Fruit fly (Drosophila melanogaster): Measurements from ENCODE around the gene CG14073.

Gene CG14073

DNA sequence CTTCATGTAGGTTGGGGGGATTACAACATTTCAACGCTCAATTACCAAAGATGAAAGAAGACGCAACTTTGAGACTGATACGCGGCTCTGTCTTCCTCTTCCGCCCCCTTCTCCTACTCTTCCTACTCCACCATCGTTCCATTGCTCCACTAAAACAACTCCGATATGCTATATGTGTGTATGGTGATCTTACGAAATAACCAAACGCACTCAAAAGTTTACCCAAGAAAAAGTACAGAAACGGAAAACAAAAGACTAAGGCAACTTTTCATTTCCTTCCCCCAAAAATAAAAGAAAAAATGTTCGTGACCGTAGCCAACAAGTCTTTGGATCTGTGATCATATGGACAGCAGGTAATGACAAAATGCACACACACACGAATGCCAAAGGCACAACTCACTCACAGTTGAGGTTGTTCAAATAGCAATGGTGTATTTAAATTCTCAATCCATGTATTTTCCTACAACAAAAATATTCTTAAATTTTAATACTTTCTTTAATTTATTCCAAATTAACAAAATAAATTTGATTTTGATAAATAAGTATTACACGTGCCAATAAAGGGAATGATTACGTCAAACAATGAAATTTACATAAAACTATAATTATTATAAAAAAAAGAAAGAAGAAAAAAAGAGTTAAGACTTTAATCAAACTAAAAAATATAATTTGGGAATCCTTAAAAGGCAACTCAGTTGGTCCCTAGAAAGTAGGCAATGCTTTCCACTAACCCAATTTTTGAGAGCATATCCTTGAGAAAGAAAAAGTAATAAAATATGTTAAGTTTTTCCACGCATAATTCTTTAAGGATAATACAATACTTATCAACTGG lies 52.3 kb downstream of the CG14073 start (continued):
- no peak for TF ChIP-seq Dll (GFP tag; IDR thresholded peaks at IDR 0.05; ENCODE audit: partially characterized antibody)
- TF ChIP-seq CG11093 (GFP tag; IDR thresholded peaks at IDR 0.05) = no peak
- no peak for TF ChIP-seq so (GFP tag; IDR thresholded peaks at IDR 0.05)
- no peak for TF ChIP-seq wdn (GFP tag; IDR thresholded peaks at IDR 0.05)
- TF ChIP-seq Atf-2 (GFP tag; optimal IDR thresholded peaks at IDR 0.05) = no peak
- no peak for TF ChIP-seq pho (GFP tag; optimal IDR thresholded peaks at IDR 0.05)
- no peak for TF ChIP-seq Dek (tag; optimal IDR thresholded peaks at IDR 0.05)
- TF ChIP-seq usp (GFP tag; optimal IDR thresholded peaks at IDR 0.05) = no peak
- no peak for TF ChIP-seq CG32532 (GFP tag; IDR thresholded peaks at IDR 0.05)
- no peak for TF ChIP-seq CG4424 (GFP tag; optimal IDR thresholded peaks at IDR 0.05)
- TF ChIP-seq odd (GFP tag; optimal IDR thresholded peaks at IDR 0.05) = no peak
- no peak for TF ChIP-seq CG31365 (tag; optimal IDR thresholded peaks at IDR 0.05)
- TF ChIP-seq CG6791 (GFP tag; IDR thresholded peaks at IDR 0.05; ENCODE audit: partially characterized antibody) = no peak
- TF ChIP-seq CG1603 (tag; optimal IDR thresholded peaks at IDR 0.05) = no peak
- TF ChIP-seq Atf3 (GFP tag; optimal IDR thresholded peaks at IDR 0.05) = no peak
- TF ChIP-seq CG8944 (GFP tag; optimal IDR thresholded peaks at IDR 0.05) = no peak
- no peak for TF ChIP-seq kah (GFP tag; optimal IDR thresholded peaks at IDR 0.05)
- TF ChIP-seq btn (GFP tag; optimal IDR thresholded peaks at IDR 0.05) = no peak
- TF ChIP-seq caup (GFP tag; optimal IDR thresholded peaks at IDR 0.05; ENCODE audit: severe bottlenecking) = no peak
- no peak for TF ChIP-seq PHDP (tag; optimal IDR thresholded peaks at IDR 0.05)
- TF ChIP-seq tx (GFP tag; optimal IDR thresholded peaks at IDR 0.05) = no peak
- TF ChIP-seq dati (GFP tag; IDR thresholded peaks at IDR 0.05) = no peak
- no peak for TF ChIP-seq CG12942 (GFP tag; optimal IDR thresholded peaks at IDR 0.05)
- TF ChIP-seq Lim3 (GFP tag; IDR thresholded peaks at IDR 0.05) = no peak
- no peak for TF ChIP-seq Hsf (GFP tag; optimal IDR thresholded peaks at IDR 0.05)
- no peak for TF ChIP-seq CG4282 (GFP tag; optimal IDR thresholded peaks at IDR 0.05)
- no peak for TF ChIP-seq Sry-β (GFP tag; optimal IDR thresholded peaks at IDR 0.05)
- TF ChIP-seq CG17568 (GFP tag; optimal IDR thresholded peaks at IDR 0.05) = no peak
- no peak for TF ChIP-seq CG42726 (GFP tag; IDR thresholded peaks at IDR 0.05; ENCODE audit: partially characterized antibody)
- no peak for TF ChIP-seq CrebB (tag; optimal IDR thresholded peaks at IDR 0.05)
- no peak for TF ChIP-seq jigr1 (GFP tag; IDR thresholded peaks at IDR 0.05)
- TF ChIP-seq CG6654 (GFP tag; optimal IDR thresholded peaks at IDR 0.05) = no peak
- no peak for TF ChIP-seq Gug (GFP tag; IDR thresholded peaks at IDR 0.05)
- peak; percentile 34 for TF ChIP-seq cg (GFP tag; optimal IDR thresholded peaks at IDR 0.05)
- no peak for TF ChIP-seq inv (GFP tag; IDR thresholded peaks at IDR 0.05; ENCODE audit: partially characterized antibody)
- no peak for TF ChIP-seq mam (GFP tag; optimal IDR thresholded peaks at IDR 0.05)
- TF ChIP-seq Side (GFP tag; optimal IDR thresholded peaks at IDR 0.05) = no peak
- no peak for TF ChIP-seq scrt (GFP tag; optimal IDR thresholded peaks at IDR 0.05)
- no peak for TF ChIP-seq grn (GFP tag; optimal IDR thresholded peaks at IDR 0.05)
- TF ChIP-seq ci (GFP tag; IDR thresholded peaks at IDR 0.05) = peak; percentile 47; the same call in 1 of the 3 replicates
- no peak for TF ChIP-seq cato (GFP tag; optimal IDR thresholded peaks at IDR 0.05; ENCODE audit: borderline replicate concordance)
- TF ChIP-seq E2f1 (GFP tag; IDR thresholded peaks at IDR 0.05) = peak; percentile 10; the same call in 1 of the 2 replicates
- TF ChIP-seq her (GFP tag; optimal IDR thresholded peaks at IDR 0.05) = no peak
- TF ChIP-seq Doc2 (GFP tag; IDR thresholded peaks at IDR 0.05) = no peak
- no peak for TF ChIP-seq en (GFP tag; optimal IDR thresholded peaks at IDR 0.05)
- TF ChIP-seq CG2678 (tag; optimal IDR thresholded peaks at IDR 0.05) = peak; percentile 23
- no peak for TF ChIP-seq CG9797 (GFP tag; optimal IDR thresholded peaks at IDR 0.05)
- TF ChIP-seq run (tag; optimal IDR thresholded peaks at IDR 0.05) = no peak
- TF ChIP-seq insv (GFP tag; optimal IDR thresholded peaks at IDR 0.05) = no peak
- no peak for TF ChIP-seq zen (tag; optimal IDR thresholded peaks at IDR 0.05)

All from whole organism, embryonic.